Worm (Caenorhabditis elegans) whole organism, midembryonic: ENCODE results near the gene rabr-3.

Experiments
- cog-1 ChIP-seq: sonication (generic microtip); optimal IDR thresholded peaks from 2 replicates; lab custom pipeline; 2016; ENCODE audit warnings: missing genetic modification characterization, missing compliant biosample characterization
- flt-1 ChIP-seq: fragments of 200-800 bp; sonication (Bioruptor generic); IDR thresholded peaks from 2 replicates; pipeline ENCODE4 v1.3.6; 2022; ENCODE audit warnings: missing genetic modification characterization, missing compliant biosample characterization
- med-1 ChIP-seq: sonication (generic microtip); optimal IDR thresholded peaks from 2 replicates; lab custom pipeline; 2017; ENCODE audit warnings: missing genetic modification characterization, mild to moderate bottlenecking, missing compliant biosample characterization, antibody characterized with exemption, missing genetic modification reagents; ENCODE audit not compliant: insufficient read depth
- ztf-23 ChIP-seq: fragments of 200-800 bp; sonication (Bioruptor generic); IDR thresholded peaks from 2 replicates; pipeline ENCODE4 v1.3.6; 2022; ENCODE audit warnings: missing genetic modification reagents, missing genetic modification characterization, missing compliant biosample characterization
- ztf-29 ChIP-seq: fragments of 200-800 bp; sonication (Bioruptor generic); IDR thresholded peaks from 2 replicates; pipeline ENCODE4 v1.3.6; 2022; ENCODE audit warnings: missing genetic modification reagents, missing genetic modification characterization, missing compliant biosample characterization

- no peak for TF ChIP-seq ztf-29 (GFP tag; lab: Robert Waterston, UW)
- TF ChIP-seq med-1 = no peak
- no peak for TF ChIP-seq flt-1 (GFP tag; lab: Robert Waterston, UW)
- TF ChIP-seq ztf-23 (GFP tag; lab: Robert Waterston, UW) = no peak
- no peak for TF ChIP-seq cog-1 (tag; lab: Kevin White, UChicago)
Measured at ce11 chrV:16237223-16237622, 41.7 kb downstream of the rabr-3 start, which contains the start of gene F21H7.5.
